Worm (Caenorhabditis elegans) whole organism, L4 larva: Measurements from ENCODE around the gene ZK154.1.

Experiments
- D1046.2 ChIP-seq: fragments of 200-800 bp; sonication (Bioruptor generic); IDR thresholded peaks from 2 replicates; pipeline ENCODE4 v1.3.6; 2022; ENCODE audit warnings: missing genetic modification characterization, missing compliant biosample characterization
- F10B5.3 ChIP-seq: sonication (generic microtip); optimal IDR thresholded peaks from 2 replicates; lab custom pipeline; 2016; ENCODE audit warnings: mild to moderate bottlenecking, missing genetic modification characterization, missing compliant biosample characterization
- F49E8.2 ChIP-seq: sonication (generic microtip); optimal IDR thresholded peaks from 2 replicates; lab custom pipeline; 2016; ENCODE audit warnings: missing compliant biosample characterization, mild to moderate bottlenecking, missing genetic modification characterization, borderline replicate concordance
- T20F7.1 ChIP-seq: fragments of 200-800 bp; sonication (Bioruptor generic); optimal IDR thresholded peaks from 2 replicates; lab custom pipeline; 2018; ENCODE audit warnings: mild to moderate bottlenecking, missing genetic modification characterization, missing compliant biosample characterization
- Y105C5A.15 ChIP-seq: fragments of 200-800 bp; sonication (Bioruptor generic); IDR thresholded peaks from 2 replicates; pipeline ENCODE4 v1.3.6; 2022; ENCODE audit warnings: missing genetic modification characterization, missing compliant biosample characterization
- aha-1 ChIP-seq: fragments of 150-350 bp; peaks from one replicate; lab custom pipeline; 2014; ENCODE audit warnings: missing biosample characterization, missing genetic modification characterization
- arid-1 ChIP-seq: fragments of 200-800 bp; sonication (Bioruptor generic); conservative IDR thresholded peaks from 2 replicates; pipeline ENCODE4 v1.3.6; 2022; ENCODE audit warnings: missing genetic modification reagents, missing genetic modification characterization, missing compliant biosample characterization
- ceh-20 ChIP-seq: fragments of 200-800 bp; sonication (Bioruptor generic); IDR thresholded peaks from 2 replicates; pipeline ENCODE4 v1.3.6; 2022; ENCODE audit warnings: missing genetic modification reagents, missing genetic modification characterization, missing compliant biosample characterization
- ceh-32 ChIP-seq: sonication (generic microtip); optimal IDR thresholded peaks from 2 replicates; lab custom pipeline; 2016; ENCODE audit warnings: mild to moderate bottlenecking, missing genetic modification characterization, missing compliant biosample characterization; ENCODE audit not compliant: poor library complexity
- ctbp-1 ChIP-seq: fragments of 200-800 bp; sonication (Bioruptor generic); IDR thresholded peaks from 2 replicates; pipeline ENCODE4 v1.3.6; 2022; ENCODE audit warnings: missing genetic modification reagents, missing genetic modification characterization, missing compliant biosample characterization
- daf-19 ChIP-seq: fragments of 200-800 bp; sonication (Bioruptor generic); conservative IDR thresholded peaks from 2 replicates; pipeline ENCODE4 v1.3.6; 2022; ENCODE audit warnings: missing genetic modification characterization, missing compliant biosample characterization
- dmd-6 ChIP-seq: fragments of 200-800 bp; sonication (Bioruptor generic); IDR thresholded peaks from 2 replicates; pipeline ENCODE4 v1.3.6; 2022; ENCODE audit warnings: missing genetic modification reagents, missing genetic modification characterization, missing compliant biosample characterization
- dmd-9 ChIP-seq: fragments of 200-800 bp; sonication (Bioruptor generic); IDR thresholded peaks from 2 replicates; pipeline ENCODE4 v1.3.6; 2022; ENCODE audit warnings: missing genetic modification reagents, missing genetic modification characterization, missing compliant biosample characterization
- dve-1 ChIP-seq: sonication (generic microtip); optimal IDR thresholded peaks from 2 replicates; lab custom pipeline; 2017; ENCODE audit warnings: antibody characterized with exemption, mild to moderate bottlenecking, missing genetic modification characterization, missing compliant biosample characterization; ENCODE audit not compliant: insufficient read depth
- gei-8 ChIP-seq: fragments of 200-800 bp; sonication (Bioruptor generic); optimal IDR thresholded peaks from 2 replicates; lab custom pipeline; 2018; ENCODE audit warnings: mild to moderate bottlenecking, missing genetic modification characterization, missing compliant biosample characterization
- hlh-11 ChIP-seq: fragments of 200-800 bp; sonication (Bioruptor generic); optimal IDR thresholded peaks from 2 replicates; lab custom pipeline; 2018; ENCODE audit warnings: mild to moderate bottlenecking, missing genetic modification characterization, missing compliant biosample characterization
- lin-13 ChIP-seq: fragments of 150-350 bp; optimal IDR thresholded peaks from 2 replicates; lab custom pipeline; 2014; ENCODE audit warnings: missing biosample characterization, missing genetic modification reagents, missing genetic modification characterization
- lin-38 ChIP-seq: fragments of 200-800 bp; sonication (Bioruptor generic); IDR thresholded peaks from 2 replicates; pipeline ENCODE4 v1.3.6; 2022; ENCODE audit warnings: missing genetic modification reagents, missing genetic modification characterization, missing compliant biosample characterization
- lir-3 ChIP-seq: sonication (generic microtip); optimal IDR thresholded peaks from 2 replicates; lab custom pipeline; 2016; ENCODE audit warnings: mild to moderate bottlenecking, missing genetic modification characterization, missing compliant biosample characterization
- lsy-2 ChIP-seq, 2 experiments: fragments of 150-350 bp in 1 of 2; sonication (generic microtip) in 1 of 2; optimal IDR thresholded peaks; 2 replicates each; lab custom pipeline; 2014 to 2017; ENCODE audit warnings: missing biosample characterization in 2 of 2, missing genetic modification characterization in 2 of 2
- mep-1 ChIP-seq: fragments of 150-350 bp; sonication (generic microtip); optimal IDR thresholded peaks from 3 replicates; lab custom pipeline; 2014; ENCODE audit warnings: missing biosample characterization, missing genetic modification characterization
- mes-2 ChIP-seq: sonication (generic microtip); optimal IDR thresholded peaks from 2 replicates; lab custom pipeline; 2016; ENCODE audit warnings: missing genotype, mild to moderate bottlenecking, missing genetic modification characterization, missing compliant biosample characterization; ENCODE audit not compliant: poor library complexity, severe bottlenecking
- nhr-10 ChIP-seq: fragments of 150-350 bp; optimal IDR thresholded peaks from 2 replicates; lab custom pipeline; 2014; ENCODE audit warnings: missing biosample characterization, missing genetic modification characterization
- nhr-11 ChIP-seq: fragments of 150-350 bp; optimal IDR thresholded peaks from 2 replicates; lab custom pipeline; 2014; ENCODE audit warnings: missing biosample characterization, missing genetic modification characterization
- nhr-48 ChIP-seq: sonication (generic microtip); optimal IDR thresholded peaks from 2 replicates; lab custom pipeline; 2016; ENCODE audit warnings: mild to moderate bottlenecking, missing genetic modification characterization, missing compliant biosample characterization
- nhr-6 ChIP-seq: fragments of 150-350 bp; optimal IDR thresholded peaks from 2 replicates; lab custom pipeline; 2014; ENCODE audit warnings: missing biosample characterization, missing genetic modification characterization
- pha-4 ChIP-seq, 2 experiments: fragments of 150-350 bp in 1 of 2; fragments of 200-800 bp in 1 of 2; sonication (Bioruptor generic) in 1 of 2; IDR thresholded peaks in 1 of 2; optimal IDR thresholded peaks in 1 of 2; 2 replicates each; pipeline versions ENCODE4 v1.3.6 to Lab custom; 2014 to 2022; ENCODE audit warnings: missing genetic modification characterization in 2 of 2, missing genetic modification reagents in 2 of 2, missing biosample characterization in 1 of 2, missing compliant biosample characterization in 1 of 2
- rbr-2 ChIP-seq: sonication (generic microtip); optimal IDR thresholded peaks from 2 replicates; lab custom pipeline; 2016; ENCODE audit warnings: missing genotype, missing genetic modification characterization, missing compliant biosample characterization
- snpc-1.2 ChIP-seq: fragments of 200-800 bp; sonication (Bioruptor generic); IDR thresholded peaks from 2 replicates; pipeline ENCODE4 v1.3.6; 2022; ENCODE audit warnings: missing genetic modification reagents, missing genetic modification characterization, missing compliant biosample characterization
- spr-1 ChIP-seq: sonication (generic microtip); optimal IDR thresholded peaks from 2 replicates; lab custom pipeline; 2016; ENCODE audit warnings: mild to moderate bottlenecking, missing genetic modification characterization, missing compliant biosample characterization
- tag-97 ChIP-seq: fragments of 200-800 bp; sonication (Bioruptor generic); IDR thresholded peaks from 2 replicates; pipeline ENCODE4 v1.3.6; 2022; ENCODE audit warnings: missing genetic modification characterization, missing compliant biosample characterization
- unc-39 ChIP-seq: sonication (generic microtip); optimal IDR thresholded peaks from 2 replicates; lab custom pipeline; 2017; ENCODE audit warnings: missing biosample characterization, missing genetic modification characterization
- unc-62 ChIP-seq, 3 experiments: fragments of 150-350 bp in 1 of 3; sonication (generic microtip); optimal IDR thresholded peaks in 2 of 3; peaks in 1 of 3; 1 replicate in 1 of 3; 2 replicates in 2 of 3; lab custom pipeline; 2014 to 2017; ENCODE audit warnings: missing biosample characterization in 3 of 3, missing genetic modification characterization in 3 of 3, missing genetic modification reagents in 3 of 3, missing genotype in 1 of 3
- zfp-3 ChIP-seq: fragments of 200-800 bp; sonication (Bioruptor generic); conservative IDR thresholded peaks from 2 replicates; pipeline ENCODE4 v1.3.6; 2022; ENCODE audit warnings: missing genetic modification reagents, missing genetic modification characterization, missing compliant biosample characterization
- zip-11 ChIP-seq: fragments of 200-800 bp; sonication (Bioruptor generic); IDR thresholded peaks from 2 replicates; pipeline ENCODE4 v1.3.6; 2022; ENCODE audit warnings: missing genetic modification characterization, missing compliant biosample characterization
- zip-2 ChIP-seq: fragments of 150-350 bp; optimal IDR thresholded peaks from 2 replicates; lab custom pipeline; 2014; ENCODE audit warnings: missing biosample characterization, missing genetic modification characterization

Gene ZK154.1

ce11 chrX:7773714-7774318 is 5.6 kb upstream of the ZK154.1 start (continued):
- TF ChIP-seq pha-4 (GFP tag; IDR thresholded peaks at IDR 0.05; lab: Robert Waterston, UW) (peak; percentile 77), pha-4 (tag; optimal IDR thresholded peaks at IDR 0.05; lab: Kevin White, UChicago) (no peak), daf-19 (GFP tag; lab: Robert Waterston, UW) (peak; percentile 59; the same call in 1 of the 2 replicates), mes-2 (tag; lab: Kevin White, UChicago) (peak; percentile 57), tag-97 (GFP tag; lab: Robert Waterston, UW) (no peak), nhr-10 (tag; lab: Kevin White, UChicago) (no peak), F10B5.3 (tag; lab: Kevin White, UChicago) (no peak), Y105C5A.15 (GFP tag; lab: Robert Waterston, UW) (0 out of 2 replicates have a peak, but pooled peaks have one; percentile 54), mep-1 (tag; lab: Kevin White, UChicago) (peak; percentile 62), lin-38 (GFP tag; lab: Robert Waterston, UW) (peak; percentile 61), hlh-11 (tag; lab: Kevin White, UChicago) (peak; percentile 58), lin-13 (no peak), nhr-48 (tag; lab: Kevin White, UChicago) (peak; percentile 42), lsy-2 (tag; optimal IDR thresholded peaks at IDR 0.05; lab: Kevin White, UChicago) (peak in 1 of 2 experiments; percentile 21), dve-1 (tag; lab: Kevin White, UChicago) (peak; percentile 8), unc-62 (GFP tag; optimal IDR thresholded peaks at IDR 0.05 in 1 of 2; lab: Kevin White, UChicago) (peak in 1 of 2 experiments; percentile 93), unc-62 (tag; optimal IDR thresholded peaks at IDR 0.05; lab: Kevin White, UChicago) (no peak), rbr-2 (tag; lab: Kevin White, UChicago) (peak; percentile 43), F49E8.2 (tag; lab: Kevin White, UChicago) (peak; percentile 50), dmd-6 (GFP tag; lab: Robert Waterston, UW) (peak; percentile 21; the same call in 1 of the 2 replicates)

DNA sequence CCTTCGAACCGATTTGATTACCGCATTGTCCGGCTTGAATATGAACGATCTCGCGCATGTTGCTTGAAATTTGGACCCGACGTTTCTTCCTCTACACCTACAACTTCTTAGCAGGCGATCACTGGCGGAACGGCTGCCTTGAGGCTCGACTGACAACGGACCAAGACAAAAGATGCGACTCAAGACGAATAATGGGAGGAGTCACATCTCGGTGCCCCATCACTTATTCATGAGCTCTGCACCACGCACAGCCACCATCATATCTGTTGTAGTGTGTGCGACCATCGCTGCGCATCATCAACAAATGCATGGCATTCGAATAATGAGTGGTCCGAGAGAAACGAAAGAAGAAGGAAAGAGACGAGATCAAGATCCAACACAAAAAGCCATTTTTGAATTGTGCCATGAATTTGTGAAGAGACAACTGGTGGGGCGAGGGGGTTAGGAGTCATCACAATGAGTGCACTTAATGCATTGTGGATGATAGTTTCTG is 2.8 kb upstream of the ZK154.1 start, which contains the start of gene mec-7:
Gene mec-7, minus strand, starts transcription at position 181 of the 493 bp plus-strand sequence.
- TF ChIP-seq unc-62 (GFP tag; optimal IDR thresholded peaks at IDR 0.05 in 1 of 2; lab: Kevin White, UChicago) = peak in 1 of 2 experiments; percentile 97
- no peak for TF ChIP-seq unc-62 (tag; optimal IDR thresholded peaks at IDR 0.05; lab: Kevin White, UChicago)
- no peak for TF ChIP-seq lir-3 (tag; lab: Kevin White, UChicago)
- no peak for TF ChIP-seq T20F7.1 (GFP tag; lab: Kevin White, UChicago)
- TF ChIP-seq ceh-20 = no peak
- no peak for TF ChIP-seq pha-4 (GFP tag; IDR thresholded peaks at IDR 0.05; lab: Robert Waterston, UW)
- no peak for TF ChIP-seq pha-4 (tag; optimal IDR thresholded peaks at IDR 0.05; lab: Kevin White, UChicago)
- no peak for TF ChIP-seq nhr-10 (tag; lab: Kevin White, UChicago)
- no peak for TF ChIP-seq zip-11 (GFP tag; lab: Robert Waterston, UW)
- TF ChIP-seq zip-2 = no peak
- no peak for TF ChIP-seq nhr-11 (tag; lab: Kevin White, UChicago)
- TF ChIP-seq dmd-6 (GFP tag; lab: Robert Waterston, UW) = no peak
- TF ChIP-seq aha-1 (tag; lab: Kevin White, UChicago) = peak; percentile 93
- no peak for TF ChIP-seq arid-1 (GFP tag; lab: Robert Waterston, UW)
- no peak for TF ChIP-seq dve-1 (tag; lab: Kevin White, UChicago)
- no peak for TF ChIP-seq D1046.2 (GFP tag; lab: Robert Waterston, UW)
- TF ChIP-seq dmd-9 (GFP tag; lab: Robert Waterston, UW) = no peak
- TF ChIP-seq unc-39 (tag; lab: Kevin White, UChicago) = no peak

- no peak for TF ChIP-seq nhr-6 (tag; lab: Kevin White, UChicago)
Measured at ce11 chrX:7778786-7779185, 591 bp upstream of the ZK154.1 start.

DNA sequence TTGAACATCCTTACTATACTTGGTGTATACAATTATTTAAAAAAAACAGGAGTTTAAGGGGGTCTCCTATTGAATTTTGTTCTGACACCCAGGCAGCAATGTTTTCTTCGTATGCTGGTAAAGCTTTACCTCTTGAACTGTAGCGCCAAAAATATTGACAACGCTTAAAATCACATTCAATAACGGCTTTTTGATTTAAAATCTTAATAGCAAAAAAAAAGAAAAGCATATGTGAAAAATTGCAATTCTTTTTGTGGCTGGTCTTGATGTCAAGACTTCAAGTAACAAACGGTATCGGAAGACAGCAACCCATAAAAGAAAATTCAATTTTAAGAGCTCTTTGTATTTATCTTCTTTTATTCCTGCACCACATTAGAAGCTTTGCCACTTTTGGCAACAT is 2.5 kb downstream of the ZK154.1 start:
- TF ChIP-seq spr-1 (tag; lab: Kevin White, UChicago) (no peak), snpc-1.2 (GFP tag; lab: Robert Waterston, UW) (no peak), gei-8 (GFP tag; lab: Kevin White, UChicago) (no peak), aha-1 (tag; lab: Kevin White, UChicago) (peak; percentile 91), ctbp-1 (GFP tag; lab: Robert Waterston, UW) (no peak), ceh-32 (tag; lab: Kevin White, UChicago) (no peak), T20F7.1 (GFP tag; lab: Kevin White, UChicago) (no peak), zfp-3 (GFP tag; lab: Robert Waterston, UW) (no peak)
